Worm (Caenorhabditis elegans) whole organism, early embryonic: Measurements from ENCODE around the gene ears-2.
A peak's percentile ranks its signal among the peaks of the same experiment; 100 is the strongest.

Experiments used
- B0310.2 ChIP-seq: sonication (generic microtip); optimal IDR thresholded peaks from 2 replicates; lab custom pipeline; 2016; ENCODE audit warnings: mild to moderate bottlenecking, missing genetic modification characterization, missing compliant biosample characterization
- aly-1 ChIP-seq: sonication (generic microtip); optimal IDR thresholded peaks from 2 replicates; lab custom pipeline; 2016; ENCODE audit warnings: missing genetic modification characterization, missing compliant biosample characterization
- ama-1 ChIP-seq: fragments of 150-350 bp; optimal IDR thresholded peaks from 2 replicates; lab custom pipeline; 2014
- ceh-13 ChIP-seq: fragments of 200-800 bp; sonication (Bioruptor generic); optimal IDR thresholded peaks from 2 replicates; lab custom pipeline; 2018; ENCODE audit warnings: mild to moderate bottlenecking, missing genetic modification characterization, missing compliant biosample characterization
- ceh-36 ChIP-seq: sonication (generic microtip); optimal IDR thresholded peaks from 2 replicates; lab custom pipeline; 2016; ENCODE audit warnings: missing genetic modification characterization, inconsistent platforms, missing compliant biosample characterization
- ets-7 ChIP-seq: sonication (generic microtip); optimal IDR thresholded peaks from 2 replicates; lab custom pipeline; 2016; ENCODE audit warnings: missing genotype, missing genetic modification characterization, missing compliant biosample characterization
- flt-1 ChIP-seq: fragments of 200-800 bp; sonication (Bioruptor generic); IDR thresholded peaks from 2 replicates; pipeline ENCODE4 v1.3.6; 2022; ENCODE audit warnings: missing genetic modification characterization, missing compliant biosample characterization
- hmg-4 ChIP-seq: fragments of 200-800 bp; sonication (Bioruptor generic); optimal IDR thresholded peaks from 2 replicates; lab custom pipeline; 2018; ENCODE audit warnings: mild to moderate bottlenecking, missing genetic modification characterization, missing compliant biosample characterization
- hnd-1 ChIP-seq: sonication (generic microtip); optimal IDR thresholded peaks from 2 replicates; lab custom pipeline; 2016; ENCODE audit warnings: missing genetic modification characterization, missing compliant biosample characterization
- pes-1 ChIP-seq: fragments of 200-800 bp; sonication (Bioruptor generic); IDR thresholded peaks from 2 replicates; pipeline ENCODE4 v1.3.6; 2022; ENCODE audit warnings: missing genetic modification reagents, missing genetic modification characterization, missing compliant biosample characterization
- scrt-1 ChIP-seq: fragments of 200-800 bp; sonication (Bioruptor generic); IDR thresholded peaks from 2 replicates; pipeline ENCODE4 v1.3.6; 2022; ENCODE audit warnings: missing genetic modification characterization, missing compliant biosample characterization
- sea-1 ChIP-seq: fragments of 200-800 bp; sonication (Bioruptor generic); conservative IDR thresholded peaks from 2 replicates; pipeline ENCODE4 v1.3.6; 2022; ENCODE audit warnings: missing genetic modification characterization, missing compliant biosample characterization
- tbx-37 ChIP-seq: fragments of 200-800 bp; sonication (Bioruptor generic); conservative IDR thresholded peaks from 2 replicates; pipeline ENCODE4 v1.3.6; 2022; ENCODE audit warnings: missing genetic modification reagents, missing genetic modification characterization, missing compliant biosample characterization
- tra-4 ChIP-seq: sonication (generic microtip); optimal IDR thresholded peaks from 2 replicates; lab custom pipeline; 2017; ENCODE audit warnings: missing genetic modification characterization, missing compliant biosample characterization

DNA sequence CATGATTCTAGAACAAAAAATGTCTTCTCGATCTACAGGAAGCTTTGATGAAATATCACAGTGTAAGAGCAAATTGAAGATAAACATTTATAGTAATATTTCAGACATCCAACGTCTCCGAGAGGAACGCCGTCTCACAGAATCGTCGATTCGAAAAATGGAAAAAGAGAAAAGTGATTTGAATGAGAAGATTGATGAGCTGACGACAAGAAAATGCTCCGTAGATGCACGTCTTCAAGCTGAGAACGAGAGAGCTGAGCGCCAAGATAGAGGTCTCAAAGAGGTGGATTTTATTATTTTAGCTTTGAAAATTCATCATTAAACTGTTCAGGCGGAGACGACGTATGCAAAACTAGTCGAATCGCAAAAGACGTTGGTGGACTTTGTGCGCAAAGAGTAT is 2.2 kb downstream of the ears-2 start, which contains the start of gene ssna-1:
- TF ChIP-seq tra-4 (no peak), ama-1 (lab: Kevin White, UChicago) (peak; percentile 75), ets-7 (tag; lab: Kevin White, UChicago) (no peak), hnd-1 (tag; lab: Kevin White, UChicago) (no peak), aly-1 (tag; lab: Kevin White, UChicago) (no peak), scrt-1 (GFP tag; lab: Robert Waterston, UW) (no peak), sea-1 (no peak), flt-1 (GFP tag; lab: Robert Waterston, UW) (no peak), pes-1 (GFP tag; lab: Robert Waterston, UW) (no peak), tbx-37 (GFP tag; lab: Robert Waterston, UW) (no peak), ceh-13 (GFP tag; lab: Kevin White, UChicago) (no peak), ceh-36 (no peak), B0310.2 (tag; lab: Kevin White, UChicago) (no peak), hmg-4 (no peak)
